Worm (Caenorhabditis elegans) whole organism, early embryonic: Measurements from ENCODE around the gene Y47D3B.3.

Experiments
- ama-1 ChIP-seq: fragments of 150-350 bp; optimal IDR thresholded peaks from 2 replicates; lab custom pipeline; 2014
- ceh-13 ChIP-seq: fragments of 200-800 bp; sonication (Bioruptor generic); optimal IDR thresholded peaks from 2 replicates; lab custom pipeline; 2018; ENCODE audit warnings: mild to moderate bottlenecking, missing genetic modification characterization, missing compliant biosample characterization

- TF ChIP-seq ama-1 (lab: Kevin White, UChicago) (no peak), ceh-13 (GFP tag; lab: Kevin White, UChicago) (no peak)
Measured at ce11 chrIII:11446826-11447225, 49.2 kb downstream of the Y47D3B.3 start.
